Worm (Caenorhabditis elegans) whole organism, L1 larva: Measurements from ENCODE around the gene C41G11.1.
A peak's percentile ranks its signal among the peaks of the same experiment; 100 is the strongest.

Experiments
- C16A3.4 ChIP-seq: fragments of 150-350 bp; optimal IDR thresholded peaks from 2 replicates; lab custom pipeline; 2014; ENCODE audit warnings: missing biosample characterization, missing genetic modification characterization
- blmp-1 ChIP-seq: fragments of 150-350 bp; optimal IDR thresholded peaks from 2 replicates; lab custom pipeline; 2014; ENCODE audit warnings: missing biosample characterization, missing genetic modification characterization
- ceh-8 ChIP-seq: fragments of 200-800 bp; sonication (Bioruptor generic); optimal IDR thresholded peaks from 2 replicates; lab custom pipeline; 2018; ENCODE audit warnings: mild to moderate bottlenecking, missing genetic modification characterization, moderate library complexity, missing compliant biosample characterization
- ceh-82 ChIP-seq, 3 experiments: fragments of 150-350 bp in 1 of 3; sonication (generic microtip) in 2 of 3; optimal IDR thresholded peaks; 2 replicates each; lab custom pipeline; 2014 to 2017; ENCODE audit warnings: missing biosample characterization in 3 of 3, missing genetic modification characterization in 3 of 3
- ceh-90 ChIP-seq: sonication (generic microtip); optimal IDR thresholded peaks from 2 replicates; lab custom pipeline; 2016; ENCODE audit warnings: missing genetic modification characterization, missing compliant biosample characterization
- dpl-1 ChIP-seq, 3 experiments: fragments of 150-350 bp in 2 of 3; sonication (generic microtip) in 1 of 3; optimal IDR thresholded peaks; 2 replicates each; lab custom pipeline; 2014 to 2017; ENCODE audit warnings: missing biosample characterization in 3 of 3, missing genetic modification characterization in 3 of 3, missing genetic modification reagents in 3 of 3
- dsc-1 ChIP-seq: sonication (generic microtip); optimal IDR thresholded peaks from 2 replicates; lab custom pipeline; 2016; ENCODE audit warnings: mild to moderate bottlenecking, missing genetic modification characterization, missing compliant biosample characterization
- efl-1 ChIP-seq, 4 experiments: fragments of 150-350 bp; optimal IDR thresholded peaks in 3 of 4; peaks in 1 of 4; 1 replicate in 1 of 4; 2 replicates in 3 of 4; lab custom pipeline; 2014; ENCODE audit warnings: missing biosample characterization in 2 of 4, missing genetic modification characterization in 2 of 4, missing genetic modification reagents in 2 of 4
- efl-3 ChIP-seq: fragments of 200-800 bp; sonication (Bioruptor generic); optimal IDR thresholded peaks from 2 replicates; lab custom pipeline; 2018; ENCODE audit warnings: mild to moderate bottlenecking, missing genetic modification characterization, missing compliant biosample characterization
- egl-13 ChIP-seq: sonication (generic microtip); optimal IDR thresholded peaks from 2 replicates; lab custom pipeline; 2016; ENCODE audit warnings: missing genotype, missing genetic modification reagents, missing genetic modification characterization, missing compliant biosample characterization
- elt-3 ChIP-seq, 6 experiments: fragments of 150-350 bp in 1 of 6; sonication (generic microtip); optimal IDR thresholded peaks; 2 replicates each; lab custom pipeline; 2017 to 2018; ENCODE audit warnings: missing biosample characterization in 6 of 6, missing genetic modification characterization in 6 of 6, inconsistent platforms in 1 of 6
- ets-5 ChIP-seq: fragments of 200-800 bp; sonication (Bioruptor generic); IDR thresholded peaks from 2 replicates; pipeline ENCODE4 v1.3.6; 2022; ENCODE audit warnings: missing genetic modification characterization, missing compliant biosample characterization
- fkh-4 ChIP-seq: sonication (generic microtip); optimal IDR thresholded peaks from 2 replicates; lab custom pipeline; 2016; ENCODE audit warnings: missing compliant biosample characterization, missing genetic modification characterization, borderline replicate concordance
- fkh-8 ChIP-seq: sonication (generic microtip); optimal IDR thresholded peaks from 2 replicates; lab custom pipeline; 2016; ENCODE audit warnings: mild to moderate bottlenecking, missing genetic modification characterization, missing compliant biosample characterization
- grh-1 ChIP-seq: fragments of 200-800 bp; sonication (Bioruptor generic); IDR thresholded peaks from 2 replicates; pipeline ENCODE4 v1.3.6; 2022; ENCODE audit warnings: missing genetic modification reagents, missing genetic modification characterization, missing compliant biosample characterization
- lin-13 ChIP-seq: fragments of 150-350 bp; optimal IDR thresholded peaks from 2 replicates; lab custom pipeline; 2014; ENCODE audit warnings: missing biosample characterization, missing genetic modification reagents, missing genetic modification characterization
- lin-14 ChIP-seq: fragments of 200-800 bp; sonication (Bioruptor generic); optimal IDR thresholded peaks from 2 replicates; lab custom pipeline; 2018; ENCODE audit warnings: mild to moderate bottlenecking, missing genetic modification characterization, moderate library complexity, missing compliant biosample characterization
- lin-15B ChIP-seq: fragments of 150-350 bp; sonication (generic microtip); optimal IDR thresholded peaks from 3 replicates; lab custom pipeline; 2014; ENCODE audit warnings: missing biosample characterization, missing genetic modification characterization
- lin-35 ChIP-seq, 2 experiments: fragments of 150-350 bp; optimal IDR thresholded peaks; 2 replicates each; lab custom pipeline; 2014; ENCODE audit warnings: missing biosample characterization in 2 of 2, missing genetic modification characterization in 2 of 2, missing genetic modification reagents in 2 of 2
- lsy-2 ChIP-seq, 2 experiments: fragments of 150-350 bp; optimal IDR thresholded peaks; 2 replicates each; lab custom pipeline; 2014; ENCODE audit warnings: missing biosample characterization in 2 of 2, missing genetic modification characterization in 2 of 2
- mdl-1 ChIP-seq, 2 experiments: fragments of 150-350 bp; optimal IDR thresholded peaks; 2 replicates each; lab custom pipeline; 2014 to 2017; ENCODE audit warnings: missing biosample characterization in 2 of 2, missing genetic modification characterization in 2 of 2, inconsistent platforms in 1 of 2
- mef-2 ChIP-seq: fragments of 150-350 bp; optimal IDR thresholded peaks from 2 replicates; lab custom pipeline; 2014; ENCODE audit warnings: missing biosample characterization, missing genetic modification characterization
- mep-1 ChIP-seq: fragments of 150-350 bp; optimal IDR thresholded peaks from 2 replicates; lab custom pipeline; 2014; ENCODE audit warnings: missing biosample characterization, missing genetic modification characterization
- nhr-19 ChIP-seq: fragments of 200-800 bp; sonication (Bioruptor generic); conservative IDR thresholded peaks from 2 replicates; pipeline ENCODE4 v1.3.6; 2022; ENCODE audit warnings: missing genetic modification characterization, missing compliant biosample characterization
- nhr-20 ChIP-seq: sonication (generic microtip); optimal IDR thresholded peaks from 2 replicates; lab custom pipeline; 2016; ENCODE audit warnings: mild to moderate bottlenecking, missing genetic modification characterization, missing compliant biosample characterization
- nhr-47 ChIP-seq: sonication (generic microtip); optimal IDR thresholded peaks from 2 replicates; lab custom pipeline; 2016; ENCODE audit warnings: mild to moderate bottlenecking, missing genetic modification characterization, moderate library complexity, missing compliant biosample characterization
- nhr-71 ChIP-seq: sonication (generic microtip); optimal IDR thresholded peaks from 2 replicates; lab custom pipeline; 2016; ENCODE audit warnings: mild to moderate bottlenecking, missing genetic modification characterization, moderate library complexity, missing compliant biosample characterization
- nhr-77 ChIP-seq: fragments of 150-350 bp; optimal IDR thresholded peaks from 2 replicates; lab custom pipeline; 2014; ENCODE audit warnings: missing biosample characterization, missing genetic modification characterization
- nhr-84 ChIP-seq: sonication (generic microtip); optimal IDR thresholded peaks from 2 replicates; lab custom pipeline; 2017; ENCODE audit warnings: missing biosample characterization, missing genetic modification characterization
- nhr-85 ChIP-seq: sonication (generic microtip); peaks from one replicate; lab custom pipeline; 2016; ENCODE audit warnings: missing genetic modification characterization, inconsistent platforms, missing compliant biosample characterization
- nhr-90 ChIP-seq: sonication (generic microtip); optimal IDR thresholded peaks from 2 replicates; lab custom pipeline; 2016; ENCODE audit warnings: mild to moderate bottlenecking, missing genetic modification characterization, missing compliant biosample characterization; ENCODE audit not compliant: poor library complexity
- pag-3 ChIP-seq: sonication (generic microtip); optimal IDR thresholded peaks from 2 replicates; lab custom pipeline; 2017; ENCODE audit warnings: missing genetic modification characterization, mild to moderate bottlenecking, missing compliant biosample characterization, antibody characterized with exemption, borderline replicate concordance; ENCODE audit not compliant: insufficient read depth
- rnt-1 ChIP-seq: sonication (generic microtip); optimal IDR thresholded peaks from 2 replicates; lab custom pipeline; 2016; ENCODE audit warnings: mild to moderate bottlenecking, missing genetic modification characterization, moderate library complexity, missing compliant biosample characterization
- skn-1 ChIP-seq: fragments of 150-350 bp; optimal IDR thresholded peaks from 2 replicates; lab custom pipeline; 2014; ENCODE audit warnings: missing biosample characterization, missing genetic modification characterization
- snpc-4 ChIP-seq: fragments of 150-350 bp; optimal IDR thresholded peaks from 2 replicates; lab custom pipeline; 2014; ENCODE audit warnings: missing biosample characterization, missing genetic modification characterization
- snu-23 ChIP-seq: sonication (generic microtip); optimal IDR thresholded peaks from 2 replicates; lab custom pipeline; 2016; ENCODE audit warnings: missing genetic modification characterization, missing compliant biosample characterization
- sox-4 ChIP-seq: sonication (generic microtip); optimal IDR thresholded peaks from 2 replicates; lab custom pipeline; 2016; ENCODE audit warnings: missing genetic modification characterization, missing compliant biosample characterization
- sup-37 ChIP-seq: fragments of 200-800 bp; sonication (Bioruptor generic); optimal IDR thresholded peaks from 2 replicates; lab custom pipeline; 2018; ENCODE audit warnings: mild to moderate bottlenecking, missing genetic modification characterization, missing compliant biosample characterization
- swsn-7 ChIP-seq: sonication (generic microtip); optimal IDR thresholded peaks from 2 replicates; lab custom pipeline; 2016; ENCODE audit warnings: missing genetic modification characterization, missing compliant biosample characterization
- tbx-2 ChIP-seq: sonication (generic microtip); optimal IDR thresholded peaks from 2 replicates; lab custom pipeline; 2016; ENCODE audit warnings: missing genetic modification characterization, missing compliant biosample characterization
- unc-130 ChIP-seq: fragments of 150-350 bp; optimal IDR thresholded peaks from 2 replicates; lab custom pipeline; 2017; ENCODE audit warnings: missing biosample characterization, missing genetic modification characterization, inconsistent platforms
- vab-15 ChIP-seq: sonication (generic microtip); optimal IDR thresholded peaks from 2 replicates; lab custom pipeline; 2017; ENCODE audit warnings: missing genotype, mild to moderate bottlenecking, missing genetic modification characterization, missing compliant biosample characterization
- xbp-1 ChIP-seq: sonication (generic microtip); optimal IDR thresholded peaks from 2 replicates; lab custom pipeline; 2016; ENCODE audit warnings: missing genetic modification characterization, missing compliant biosample characterization
- zag-1 ChIP-seq: fragments of 150-350 bp; optimal IDR thresholded peaks from 2 replicates; lab custom pipeline; 2014; ENCODE audit warnings: missing biosample characterization, missing genetic modification characterization
- zip-4 ChIP-seq: fragments of 200-800 bp; sonication (Bioruptor generic); optimal IDR thresholded peaks from 2 replicates; lab custom pipeline; 2018; ENCODE audit warnings: mild to moderate bottlenecking, missing genetic modification characterization, moderate library complexity, missing compliant biosample characterization
- ztf-11 ChIP-seq, 2 experiments: sonication (generic microtip); optimal IDR thresholded peaks; 2 replicates each; lab custom pipeline; 2016 to 2017; ENCODE audit warnings: missing genetic modification characterization in 2 of 2, missing biosample characterization in 1 of 2, missing compliant biosample characterization in 1 of 2
- ztf-4 ChIP-seq: fragments of 150-350 bp; optimal IDR thresholded peaks from 2 replicates; lab custom pipeline; 2014; ENCODE audit warnings: missing biosample characterization, missing genetic modification characterization

Gene C41G11.1

DNA sequence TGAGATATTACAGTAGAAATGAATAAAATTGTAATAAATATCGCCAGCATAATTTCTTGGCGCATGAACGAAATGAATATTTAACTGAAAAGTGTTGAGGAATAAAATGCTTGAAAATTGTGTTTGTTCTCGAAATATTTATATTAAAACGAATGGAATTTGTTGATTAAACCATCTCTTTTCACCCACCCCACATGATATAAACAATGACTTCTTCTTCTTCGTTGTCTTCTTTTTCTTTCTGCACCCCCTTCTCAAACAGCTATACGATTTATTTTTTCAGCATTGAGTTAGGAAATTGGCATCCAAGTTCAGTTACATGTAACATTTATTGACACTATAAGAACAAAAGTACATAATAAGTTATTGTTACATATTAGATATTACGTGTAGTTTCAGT is at the start of gene C41G11.1:
TSS of gene C41G11.1 (minus strand) at position 101 of the 400 bp plus-strand sequence.
- TF ChIP-seq ceh-8 (GFP tag; lab: Kevin White, UChicago) (no peak), fkh-4 (no peak), snu-23 (GFP tag; lab: Kevin White, UChicago) (no peak), sup-37 (GFP tag; lab: Kevin White, UChicago) (no peak)

DNA sequence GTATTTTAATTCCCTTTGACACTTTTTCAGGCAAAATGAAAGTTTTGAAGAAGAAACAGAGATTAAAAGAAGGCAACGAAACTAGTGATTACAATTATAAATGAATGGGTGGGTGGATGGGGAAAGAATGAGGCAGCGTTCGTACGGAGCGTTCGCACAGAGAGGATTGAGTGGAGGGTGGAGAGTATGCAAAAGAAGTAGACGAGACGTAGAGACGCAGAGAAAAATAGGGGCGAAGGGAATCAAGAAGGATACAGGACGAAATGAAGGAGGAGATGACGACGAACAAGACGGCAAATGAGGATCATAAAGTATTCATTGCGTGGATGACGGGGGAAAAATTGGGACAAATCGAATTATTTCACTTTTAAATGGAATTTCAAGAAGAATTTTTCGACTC is 44.7 kb upstream of the C41G11.1 start:
- peak; percentile 49 for TF ChIP-seq lin-14 (GFP tag; lab: Kevin White, UChicago)
- no peak for TF ChIP-seq snu-23 (GFP tag; lab: Kevin White, UChicago)
- TF ChIP-seq blmp-1 (tag; lab: Kevin White, UChicago), result peak; percentile 18
- peak; percentile 49 for TF ChIP-seq mep-1 (tag; lab: Kevin White, UChicago)
- no peak for TF ChIP-seq ztf-11 (tag; optimal IDR thresholded peaks at IDR 0.05; lab: Kevin White, UChicago)
- no peak for TF ChIP-seq sox-4 (tag; lab: Kevin White, UChicago)
- peak; percentile 53 for TF ChIP-seq dsc-1 (tag; lab: Kevin White, UChicago)
- TF ChIP-seq ceh-90, result no peak

DNA sequence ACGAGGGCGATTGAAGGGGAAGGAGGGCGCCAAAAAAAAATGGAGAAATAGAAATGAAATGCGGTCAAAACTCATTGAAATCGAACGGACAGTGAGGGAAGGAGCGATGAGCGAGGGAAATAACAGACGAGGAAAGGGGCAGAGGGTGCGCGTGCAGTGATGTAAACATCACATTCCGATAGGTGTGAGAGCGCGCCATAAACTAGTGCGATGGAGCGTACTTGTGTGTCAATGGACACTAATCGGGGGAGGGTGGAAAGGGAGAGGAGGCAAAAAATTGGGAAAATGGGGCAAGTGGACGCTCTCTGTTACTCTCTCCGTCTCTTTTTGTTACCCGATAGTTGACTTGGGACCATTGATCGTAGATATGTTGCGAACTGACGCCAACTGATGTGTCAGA is 43.9 kb upstream of the C41G11.1 start:
- TF ChIP-seq skn-1 (tag; lab: Kevin White, UChicago), result peak; percentile 53
- TF ChIP-seq zip-4 (GFP tag; lab: Kevin White, UChicago), result no peak
- peak; percentile 30; the same call in 1 of the 2 replicates for TF ChIP-seq grh-1
- peak; percentile 42 for TF ChIP-seq tbx-2 (tag; lab: Kevin White, UChicago)
- peak; percentile 28 to 47 for TF ChIP-seq efl-1 (optimal IDR thresholded peaks at IDR 0.05; lab: Kevin White, UChicago)
- peak; percentile 24 to 93 for TF ChIP-seq efl-1 (GFP tag; optimal IDR thresholded peaks at IDR 0.05 in 1 of 2; lab: Kevin White, UChicago)
- TF ChIP-seq nhr-19 (GFP tag; lab: Robert Waterston, UW), result peak; percentile 51
- TF ChIP-seq mep-1 (tag; lab: Kevin White, UChicago), result peak; percentile 32
- peak; percentile 47 for TF ChIP-seq egl-13 (tag; lab: Kevin White, UChicago)
- TF ChIP-seq ztf-4 (tag; lab: Kevin White, UChicago), result peak; percentile 5
- TF ChIP-seq ets-5 (GFP tag; lab: Robert Waterston, UW), result no peak
- peak; percentile 78 for TF ChIP-seq nhr-85 (tag; lab: Kevin White, UChicago)
- peak; percentile 68 for TF ChIP-seq blmp-1 (tag; lab: Kevin White, UChicago)
- peak; percentile 65 to 79 for TF ChIP-seq lin-35 (GFP tag; optimal IDR thresholded peaks at IDR 0.05; lab: Kevin White, UChicago)
- peak; percentile 45 for TF ChIP-seq nhr-47 (tag; lab: Kevin White, UChicago)
- TF ChIP-seq lin-13, result peak; percentile 35
- no peak for TF ChIP-seq zag-1 (tag; lab: Kevin White, UChicago)
- TF ChIP-seq lsy-2 (tag; optimal IDR thresholded peaks at IDR 0.05; lab: Kevin White, UChicago), result peak; percentile 39 to 75
- peak; percentile 10 for TF ChIP-seq lin-15B (tag; lab: Kevin White, UChicago)
- TF ChIP-seq dpl-1 (GFP tag; optimal IDR thresholded peaks at IDR 0.05; lab: Kevin White, UChicago), result peak; percentile 25 to 66 (median 44)
- no peak for TF ChIP-seq mef-2 (tag; lab: Kevin White, UChicago)
- TF ChIP-seq ceh-82 (tag; optimal IDR thresholded peaks at IDR 0.05; lab: Kevin White, UChicago), result peak in 2 of 3 experiments; percentile 37 to 52
- peak; percentile 4 for TF ChIP-seq nhr-90 (tag; lab: Kevin White, UChicago)
- TF ChIP-seq swsn-7 (tag; lab: Kevin White, UChicago), result peak; percentile 55
- no peak for TF ChIP-seq efl-3 (GFP tag; lab: Kevin White, UChicago)
- peak; percentile 30 for TF ChIP-seq C16A3.4 (tag; lab: Kevin White, UChicago)
- peak; percentile 72 for TF ChIP-seq fkh-8
- no peak for TF ChIP-seq pag-3
- peak; percentile 9 for TF ChIP-seq vab-15 (tag; lab: Kevin White, UChicago)
- no peak for TF ChIP-seq elt-3 (tag; optimal IDR thresholded peaks at IDR 0.05; lab: Kevin White, UChicago)
- TF ChIP-seq nhr-84, result no peak
- TF ChIP-seq unc-130 (tag; lab: Kevin White, UChicago), result peak; percentile 29
- peak; percentile 12 for TF ChIP-seq dsc-1 (tag; lab: Kevin White, UChicago)
- TF ChIP-seq lin-14 (GFP tag; lab: Kevin White, UChicago), result peak; percentile 93
- peak; percentile 70 for TF ChIP-seq nhr-71 (tag; lab: Kevin White, UChicago)
- peak; percentile 51 for TF ChIP-seq xbp-1 (tag; lab: Kevin White, UChicago)
- TF ChIP-seq snpc-4 (tag; lab: Kevin White, UChicago), result peak; percentile 29
- TF ChIP-seq rnt-1 (tag; lab: Kevin White, UChicago), result peak; percentile 60
- peak; percentile 68 for TF ChIP-seq snu-23 (GFP tag; lab: Kevin White, UChicago)
- no peak for TF ChIP-seq nhr-77 (tag; lab: Kevin White, UChicago)
- TF ChIP-seq nhr-20 (tag; lab: Kevin White, UChicago), result peak; percentile 58
- TF ChIP-seq mdl-1 (tag; optimal IDR thresholded peaks at IDR 0.05; lab: Kevin White, UChicago), result peak in 1 of 2 experiments; percentile 63
